Worm (Caenorhabditis elegans) whole organism, late embryonic: Measurements from ENCODE around the gene F46F5.5.
"Not testable (repeated sequence)": the region's sequence is repeated elsewhere in the genome, so short reads cannot be mapped to it uniquely, and the experiment has no call there.

Experiments
- C08G9.2 ChIP-seq: sonication (generic microtip); optimal IDR thresholded peaks from 2 replicates; lab custom pipeline; 2016; ENCODE audit warnings: mild to moderate bottlenecking, missing genetic modification characterization, moderate library complexity, missing compliant biosample characterization
- F13H6.1 ChIP-seq: sonication (generic microtip); optimal IDR thresholded peaks from 2 replicates; lab custom pipeline; 2016; ENCODE audit warnings: missing genetic modification characterization, missing compliant biosample characterization
- K09A11.1 ChIP-seq: sonication (generic microtip); optimal IDR thresholded peaks from 2 replicates; lab custom pipeline; 2017; ENCODE audit warnings: antibody characterized with exemption, mild to moderate bottlenecking, missing genetic modification characterization, missing compliant biosample characterization; ENCODE audit not compliant: insufficient read depth
- ama-1 ChIP-seq: fragments of 150-350 bp; optimal IDR thresholded peaks from 2 replicates; lab custom pipeline; 2014
- ceh-14 ChIP-seq: sonication (generic microtip); optimal IDR thresholded peaks from 2 replicates; lab custom pipeline; 2016; ENCODE audit warnings: missing genotype, missing genetic modification characterization, missing compliant biosample characterization
- ceh-18 ChIP-seq: sonication (generic microtip); optimal IDR thresholded peaks from 2 replicates; lab custom pipeline; 2016; ENCODE audit warnings: missing genetic modification characterization, missing compliant biosample characterization
- ceh-22 ChIP-seq: sonication (generic microtip); optimal IDR thresholded peaks from 2 replicates; lab custom pipeline; 2017; ENCODE audit warnings: missing biosample characterization, missing genetic modification characterization
- ceh-24 ChIP-seq: sonication (generic microtip); optimal IDR thresholded peaks from 2 replicates; lab custom pipeline; 2016; ENCODE audit warnings: mild to moderate bottlenecking, missing genetic modification characterization, missing compliant biosample characterization
- ceh-31 ChIP-seq: sonication (generic microtip); optimal IDR thresholded peaks from 2 replicates; lab custom pipeline; 2016; ENCODE audit warnings: missing genetic modification characterization, missing compliant biosample characterization
- ceh-34 ChIP-seq: sonication (generic microtip); optimal IDR thresholded peaks from 2 replicates; lab custom pipeline; 2016; ENCODE audit warnings: mild to moderate bottlenecking, missing genetic modification characterization, missing compliant biosample characterization
- ceh-48 ChIP-seq: sonication (generic microtip); optimal IDR thresholded peaks from 2 replicates; lab custom pipeline; 2016; ENCODE audit warnings: missing genetic modification characterization, inconsistent platforms, missing compliant biosample characterization
- ceh-6 ChIP-seq: fragments of 200-800 bp; sonication (Bioruptor generic); optimal IDR thresholded peaks from 2 replicates; lab custom pipeline; 2018; ENCODE audit warnings: mild to moderate bottlenecking, missing genetic modification characterization, missing compliant biosample characterization
- che-1 ChIP-seq: sonication (generic microtip); optimal IDR thresholded peaks from 2 replicates; lab custom pipeline; 2016; ENCODE audit warnings: mild to moderate bottlenecking, missing genetic modification characterization, missing compliant biosample characterization
- dve-1 ChIP-seq: sonication (generic microtip); optimal IDR thresholded peaks from 2 replicates; lab custom pipeline; 2017; ENCODE audit warnings: antibody characterized with exemption, mild to moderate bottlenecking, missing genetic modification characterization, missing compliant biosample characterization
- elt-2 ChIP-seq: sonication (generic microtip); optimal IDR thresholded peaks from 2 replicates; lab custom pipeline; 2016; ENCODE audit warnings: missing genetic modification reagents, missing genetic modification characterization, missing compliant biosample characterization
- elt-4 ChIP-seq: sonication (generic microtip); optimal IDR thresholded peaks from 2 replicates; lab custom pipeline; 2016; ENCODE audit warnings: missing genetic modification characterization, missing compliant biosample characterization
- ets-4 ChIP-seq: sonication (generic microtip); optimal IDR thresholded peaks from 2 replicates; lab custom pipeline; 2016; ENCODE audit warnings: missing genetic modification characterization, missing compliant biosample characterization
- fax-1 ChIP-seq: sonication (generic microtip); optimal IDR thresholded peaks from 2 replicates; lab custom pipeline; 2016; ENCODE audit warnings: missing genotype, missing genetic modification characterization, missing compliant biosample characterization
- fkh-10 ChIP-seq: fragments of 150-350 bp; optimal IDR thresholded peaks from 2 replicates; lab custom pipeline; 2014; ENCODE audit warnings: missing biosample characterization, missing genetic modification reagents, missing genetic modification characterization
- fkh-6 ChIP-seq: sonication (generic microtip); optimal IDR thresholded peaks from 2 replicates; lab custom pipeline; 2016; ENCODE audit warnings: missing genetic modification characterization, missing compliant biosample characterization
- gmeb-2 ChIP-seq: sonication (generic microtip); optimal IDR thresholded peaks from 2 replicates; lab custom pipeline; 2016; ENCODE audit warnings: missing genetic modification characterization, inconsistent platforms, missing compliant biosample characterization
- hlh-30 ChIP-seq: sonication (generic microtip); optimal IDR thresholded peaks from 2 replicates; lab custom pipeline; 2017; ENCODE audit warnings: antibody characterized with exemption, missing genetic modification characterization, missing compliant biosample characterization; ENCODE audit not compliant: insufficient read depth
- hlh-6 ChIP-seq: sonication (generic microtip); optimal IDR thresholded peaks from 2 replicates; lab custom pipeline; 2016; ENCODE audit warnings: missing genotype, missing genetic modification characterization, missing compliant biosample characterization
- hlh-8 ChIP-seq: sonication (generic microtip); optimal IDR thresholded peaks from 2 replicates; lab custom pipeline; 2016; ENCODE audit warnings: missing genotype, missing genetic modification characterization, missing compliant biosample characterization
- lim-6 ChIP-seq: sonication (generic microtip); optimal IDR thresholded peaks from 2 replicates; lab custom pipeline; 2016; ENCODE audit warnings: missing genetic modification characterization, missing compliant biosample characterization
- madf-2 ChIP-seq: sonication (generic microtip); optimal IDR thresholded peaks from 2 replicates; lab custom pipeline; 2017; ENCODE audit warnings: missing genetic modification characterization, missing compliant biosample characterization
- mec-3 ChIP-seq: sonication (generic microtip); optimal IDR thresholded peaks from 2 replicates; lab custom pipeline; 2016; ENCODE audit warnings: borderline replicate concordance, missing genetic modification characterization, missing compliant biosample characterization
- nfya-1 ChIP-seq: sonication (generic microtip); optimal IDR thresholded peaks from 2 replicates; lab custom pipeline; 2017; ENCODE audit warnings: missing genetic modification characterization, mild to moderate bottlenecking, missing compliant biosample characterization, antibody characterized with exemption, moderate library complexity
- nhr-232 ChIP-seq: sonication (generic microtip); optimal IDR thresholded peaks from 2 replicates; lab custom pipeline; 2016; ENCODE audit warnings: missing genetic modification characterization, missing compliant biosample characterization
- odd-2 ChIP-seq: sonication (generic microtip); optimal IDR thresholded peaks from 2 replicates; lab custom pipeline; 2017; ENCODE audit warnings: antibody characterized with exemption, mild to moderate bottlenecking, missing genetic modification characterization, missing compliant biosample characterization
- pat-9 ChIP-seq: fragments of 200-800 bp; sonication (Bioruptor generic); optimal IDR thresholded peaks from 2 replicates; lab custom pipeline; 2018; ENCODE audit warnings: mild to moderate bottlenecking, missing genetic modification characterization, moderate library complexity, missing compliant biosample characterization
- pax-1 ChIP-seq: fragments of 150-350 bp; optimal IDR thresholded peaks from 2 replicates; lab custom pipeline; 2014; ENCODE audit warnings: missing biosample characterization, missing genetic modification characterization
- pha-4 ChIP-seq: fragments of 150-350 bp; optimal IDR thresholded peaks from 2 replicates; lab custom pipeline; 2018; ENCODE audit warnings: missing biosample characterization, missing genetic modification reagents, missing genetic modification characterization
- pqm-1 ChIP-seq: sonication (generic microtip); optimal IDR thresholded peaks from 2 replicates; lab custom pipeline; 2016; ENCODE audit warnings: missing genetic modification characterization, missing compliant biosample characterization
- ref-2 ChIP-seq: sonication (generic microtip); optimal IDR thresholded peaks from 2 replicates; lab custom pipeline; 2016; ENCODE audit warnings: missing genetic modification characterization, missing compliant biosample characterization
- sox-4 ChIP-seq: sonication (generic microtip); optimal IDR thresholded peaks from 2 replicates; lab custom pipeline; 2017; ENCODE audit warnings: mild to moderate bottlenecking, missing genetic modification characterization, inconsistent platforms, missing compliant biosample characterization
- unc-55 ChIP-seq: sonication (generic microtip); optimal IDR thresholded peaks from 2 replicates; lab custom pipeline; 2017; ENCODE audit warnings: missing biosample characterization, missing genetic modification reagents, missing genetic modification characterization
- zip-5 ChIP-seq: sonication (generic microtip); optimal IDR thresholded peaks from 2 replicates; lab custom pipeline; 2016; ENCODE audit warnings: missing genetic modification characterization, missing compliant biosample characterization

The F46F5.5 gene

DNA sequence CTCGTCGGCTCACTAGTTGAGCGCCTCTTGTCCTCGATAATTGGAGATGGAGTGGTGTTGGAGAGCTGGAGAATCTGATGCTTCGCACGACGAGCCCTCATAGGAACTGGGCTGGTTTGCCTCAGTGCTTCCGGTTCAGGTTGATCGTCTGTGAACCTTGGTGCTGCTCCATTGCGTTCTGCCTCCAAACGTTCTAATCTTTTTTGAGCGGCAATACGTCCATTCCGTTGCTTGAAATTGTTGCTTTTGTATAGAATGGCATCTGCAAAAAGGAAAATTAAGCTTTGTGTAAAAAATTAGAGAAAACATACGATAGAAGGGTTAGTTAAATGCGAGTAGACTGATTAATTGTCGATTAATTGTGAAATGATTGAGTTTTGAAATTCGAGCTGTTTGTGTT is at the start of gene F46F5.5:
Gene F46F5.5, minus strand, starts transcription at position 101 of the 400 bp plus-strand sequence.
- TF ChIP-seq ceh-48 (no peak), sox-4 (tag; lab: Kevin White, UChicago) (no peak), che-1 (no peak), ref-2 (tag; lab: Kevin White, UChicago) (no peak), fax-1 (tag; lab: Kevin White, UChicago) (no peak), ceh-6 (no peak), C08G9.2 (no peak), zip-5 (tag; lab: Kevin White, UChicago) (no peak), F13H6.1 (tag; lab: Kevin White, UChicago) (no peak), ceh-34 (tag; lab: Kevin White, UChicago) (no peak), odd-2 (no peak), fkh-6 (tag; lab: Kevin White, UChicago) (no peak), gmeb-2 (tag; lab: Kevin White, UChicago) (no peak), hlh-30 (no peak), fkh-10 (GFP tag; lab: Kevin White, UChicago) (no peak), elt-2 (tag; lab: Kevin White, UChicago) (no peak), nfya-1 (tag; lab: Kevin White, UChicago) (no peak), hlh-6 (no peak), K09A11.1 (tag; lab: Kevin White, UChicago) (no peak)
- TF ChIP-seq, all 69 proteins: peak for 0

DNA sequence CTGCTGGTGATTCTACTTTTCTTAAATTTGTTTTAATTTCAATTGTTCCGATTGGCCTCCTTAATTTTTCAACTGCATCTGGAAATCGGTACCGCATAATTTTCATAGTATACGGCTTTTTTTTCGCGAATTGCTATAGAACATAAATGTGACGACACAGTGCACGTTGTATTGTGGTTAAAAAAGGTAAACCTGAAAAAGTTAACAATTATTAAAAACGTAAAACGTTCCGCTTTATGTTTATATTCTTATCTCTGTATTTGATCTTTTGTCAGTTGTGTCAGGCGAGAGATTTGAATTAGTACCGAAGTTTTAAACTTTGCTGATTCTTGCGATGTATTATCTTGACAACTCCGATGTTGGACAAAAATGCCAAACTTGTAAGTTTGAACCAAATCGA is 48.7 kb upstream of the F46F5.5 start, which contains the start of gene Y46B2A.4:
Gene Y46B2A.4, plus strand, starts transcription at position 301 of the 400 bp plus-strand sequence.
- TF ChIP-seq madf-2 (tag; lab: Kevin White, UChicago) (no peak), nhr-232 (tag; lab: Kevin White, UChicago) (no peak), sox-4 (tag; lab: Kevin White, UChicago) (no peak)

DNA sequence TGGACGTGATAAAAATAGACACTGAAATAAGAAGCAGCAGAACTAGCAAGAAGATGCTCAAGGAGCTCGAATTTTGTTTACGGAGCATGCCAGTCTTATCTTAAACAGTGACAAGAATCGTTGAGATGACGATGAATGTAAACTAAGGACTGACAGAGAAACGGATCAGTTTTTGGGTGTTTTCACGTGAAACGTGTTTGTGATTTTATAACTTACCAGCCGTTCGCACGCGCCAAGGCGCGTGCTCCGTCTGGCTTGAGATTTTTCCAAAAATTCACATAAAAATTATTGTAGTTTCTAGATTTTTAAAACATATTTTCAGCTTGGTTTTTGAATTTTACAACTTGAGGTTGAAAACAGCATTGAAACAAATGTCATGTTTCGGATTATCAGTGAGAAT is 37.8 kb upstream of the F46F5.5 start, which contains the start of gene F28A10.5:
Gene F28A10.5, minus strand, starts transcription at position 101 of the 400 bp plus-strand sequence.
- TF ChIP-seq pax-1, ets-4, ceh-14 (tag; lab: Kevin White, UChicago): not testable (repeated sequence)

DNA sequence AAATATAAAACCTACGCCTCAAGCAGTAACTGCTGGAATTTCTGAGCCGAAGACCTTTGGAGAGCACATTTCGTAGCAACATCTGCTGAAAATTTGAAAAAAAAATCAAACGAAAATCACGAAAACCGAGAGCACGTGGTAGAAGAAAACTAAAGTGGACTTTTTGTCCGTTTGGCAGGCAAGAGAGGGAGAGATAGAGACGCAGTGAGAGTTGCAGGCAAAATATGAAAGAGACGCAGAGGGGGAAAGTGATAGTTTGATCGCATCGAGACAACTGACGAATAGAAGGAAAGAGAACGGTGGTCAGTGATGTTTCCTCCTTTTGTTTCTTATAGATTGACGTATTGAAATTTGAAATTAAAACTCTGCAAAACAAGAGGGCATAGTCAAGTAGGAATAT is 35.7 kb upstream of the F46F5.5 start, which contains the start of the genes acdh-9 and F28A10.13:
Gene acdh-9, minus strand, starts transcription at position 85 of the 400 bp plus-strand sequence.
Gene F28A10.13, plus strand, starts transcription at position 294 of the 400 bp plus-strand sequence.
- TF ChIP-seq ama-1 (lab: Kevin White, UChicago) = no peak
- TF ChIP-seq pat-9 (tag; lab: Kevin White, UChicago) = no peak
- TF ChIP-seq madf-2 (tag; lab: Kevin White, UChicago) = no peak
- TF ChIP-seq lim-6 (tag; lab: Kevin White, UChicago) = no peak
- no peak for TF ChIP-seq K09A11.1 (tag; lab: Kevin White, UChicago)
- peak; percentile 35 for TF ChIP-seq hlh-30
- TF ChIP-seq dve-1 (tag; lab: Kevin White, UChicago) = no peak
- no peak for TF ChIP-seq odd-2
- no peak for TF ChIP-seq pqm-1 (tag; lab: Kevin White, UChicago)
- no peak for TF ChIP-seq ceh-22 (tag; lab: Kevin White, UChicago)
- peak; percentile 43 for TF ChIP-seq nfya-1 (tag; lab: Kevin White, UChicago)
- TF ChIP-seq ceh-24 (tag; lab: Kevin White, UChicago) = no peak
- no peak for TF ChIP-seq hlh-8 (tag; lab: Kevin White, UChicago)
- no peak for TF ChIP-seq pha-4
- peak; percentile 10 for TF ChIP-seq ceh-18 (tag; lab: Kevin White, UChicago)
- TF ChIP-seq unc-55 (GFP tag; lab: Kevin White, UChicago) = peak; percentile 81
- no peak for TF ChIP-seq fkh-10 (GFP tag; lab: Kevin White, UChicago)
- no peak for TF ChIP-seq sox-4 (tag; lab: Kevin White, UChicago)
- TF ChIP-seq hlh-6 = no peak
- no peak for TF ChIP-seq ceh-31 (tag; lab: Kevin White, UChicago)
- TF ChIP-seq C08G9.2 = no peak
- TF ChIP-seq che-1 = no peak
- no peak for TF ChIP-seq elt-4
- TF ChIP-seq zip-5 (tag; lab: Kevin White, UChicago) = no peak
- TF ChIP-seq mec-3 (tag; lab: Kevin White, UChicago) = no peak
- no peak for TF ChIP-seq ceh-48
